Worm (Caenorhabditis elegans): ENCODE measurements around the gene gex-4.
A peak's percentile ranks its signal among the peaks of the same experiment; 100 is the strongest.

The gex-4 gene

ce11 chrIII:12225234-12225633 is 6.8 kb upstream of the gex-4 start, which contains the start of gene gmn-1:
Gene gmn-1, minus strand, starts transcription at chrIII:12225331.
- TF ChIP-seq ceh-100 (GFP tag; IDR thresholded peaks at IDR 0.05) (0 out of 2 replicates have a peak, but pooled peaks have one; percentile 26), lin-54 (GFP tag; optimal IDR thresholded peaks at IDR 0.05) (peak; percentile 85), dpl-1 (GFP tag; optimal IDR thresholded peaks at IDR 0.05) (peak; percentile 72), ekl-4 (GFP tag; IDR thresholded peaks at IDR 0.05) (peak; percentile 44; the same call in 1 of the 2 replicates), F33H1.4 (GFP tag; IDR thresholded peaks at IDR 0.05) (peak; percentile 93), athp-1 (tag; optimal IDR thresholded peaks at IDR 0.05) (peak; percentile 53), aptf-3 (GFP tag; IDR thresholded peaks at IDR 0.05) (no peak), zfh-2 (GFP tag; conservative IDR thresholded peaks at IDR 0.05) (no peak), B0019.2 (GFP tag; conservative IDR thresholded peaks at IDR 0.05) (0 out of 2 replicates have a peak, but pooled peaks have one; percentile 18), unc-130 (GFP tag; optimal IDR thresholded peaks at IDR 0.05) (no peak), let-526 (GFP tag; IDR thresholded peaks at IDR 0.05) (no peak), egl-44 (GFP tag; IDR thresholded peaks at IDR 0.05) (no peak), ZK185.1 (tag; optimal IDR thresholded peaks at IDR 0.05; ENCODE audit: poor library complexity, severe bottlenecking) (no peak), F22D6.2 (tag; optimal IDR thresholded peaks at IDR 0.05) (no peak), snpc-3.4 (tag; optimal IDR thresholded peaks at IDR 0.05) (peak; percentile 53), attf-5 (GFP tag; optimal IDR thresholded peaks at IDR 0.05) (no peak), nhr-27 (tag; optimal IDR thresholded peaks at IDR 0.05) (no peak), dox-1 (GFP tag; IDR thresholded peaks at IDR 0.05) (peak; percentile 73), D2030.7 (GFP tag; IDR thresholded peaks at IDR 0.05) (peak; percentile 88), madf-6 (GFP tag; IDR thresholded peaks at IDR 0.05) (peak; percentile 94), aptf-2 (GFP tag; conservative IDR thresholded peaks at IDR 0.05) (no peak), ceh-58 (GFP tag; IDR thresholded peaks at IDR 0.05) (no peak), Y53G8AR.9 (GFP tag; conservative IDR thresholded peaks at IDR 0.05) (no peak), ceh-40 (GFP tag; IDR thresholded peaks at IDR 0.05) (no peak), K11D2.4 (GFP tag; IDR thresholded peaks at IDR 0.05) (no peak), hsf-1 (GFP tag; IDR thresholded peaks at IDR 0.05) (0 out of 2 replicates have a peak, but pooled peaks have one; percentile 31), C17E4.6 (GFP tag; IDR thresholded peaks at IDR 0.05) (no peak), chd-7 (tag; optimal IDR thresholded peaks at IDR 0.05) (peak; percentile 3), mel-28 (tag; optimal IDR thresholded peaks at IDR 0.05; ENCODE audit: borderline replicate concordance) (no peak), efl-1 (GFP tag; optimal IDR thresholded peaks at IDR 0.05) (peak; percentile 91), F23B12.7 (tag; optimal IDR thresholded peaks at IDR 0.05; ENCODE audit: insufficient read depth) (no peak), nhr-179 (tag; optimal IDR thresholded peaks at IDR 0.05) (no peak), ceh-91 (GFP tag; IDR thresholded peaks at IDR 0.05) (peak; percentile 87), lsl-1 (GFP tag; optimal IDR thresholded peaks at IDR 0.05) (peak; percentile 92), ztf-26 (tag; optimal IDR thresholded peaks at IDR 0.05) (no peak), lag-1 (GFP tag; IDR thresholded peaks at IDR 0.05) (no peak), sea-2 (GFP tag; IDR thresholded peaks at IDR 0.05) (no peak), unc-62 (GFP tag; optimal IDR thresholded peaks at IDR 0.05) (no peak), xnd-1 (tag; optimal IDR thresholded peaks at IDR 0.05) (peak; percentile 90), snpc-1.3 (tag; optimal IDR thresholded peaks at IDR 0.05; ENCODE audit: insufficient read depth) (peak; percentile 42), T07F8.4 (tag; optimal IDR thresholded peaks at IDR 0.05) (no peak), F52B5.7 (tag; optimal IDR thresholded peaks at IDR 0.05) (no peak), nhr-90 (tag; optimal IDR thresholded peaks at IDR 0.05) (no peak), hmg-1.2 (GFP tag; IDR thresholded peaks at IDR 0.05) (peak; percentile 39), tbp1 (GFP tag; optimal IDR thresholded peaks at IDR 0.05) (peak; percentile 42), sdz-38 (tag; optimal IDR thresholded peaks at IDR 0.05) (no peak), zim-3 (tag; optimal IDR thresholded peaks at IDR 0.05) (no peak), F49E8.2 (tag; optimal IDR thresholded peaks at IDR 0.05; ENCODE audit: insufficient read depth) (no peak), dpff-1 (tag; optimal IDR thresholded peaks at IDR 0.05) (no peak)

Data from whole organism, young adult.